Fruit fly (Drosophila melanogaster): ENCODE results near the gene Fum2.

Fum2 gene

dm6 chrX:6703237-6703636 lies 21.7 kb downstream of the Fum2 start (continued):
- no peak for TF ChIP-seq CG6654 (GFP tag; optimal IDR thresholded peaks at IDR 0.05)
- TF ChIP-seq Bgb (GFP tag; IDR thresholded peaks at IDR 0.05; ENCODE audit: partially characterized antibody) = no peak
- TF ChIP-seq ems (GFP tag; optimal IDR thresholded peaks at IDR 0.05) = no peak
- TF ChIP-seq CG11723 (GFP tag; optimal IDR thresholded peaks at IDR 0.05) = no peak
- TF ChIP-seq ci (GFP tag; IDR thresholded peaks at IDR 0.05) = no peak
- TF ChIP-seq CG8359 (GFP tag; optimal IDR thresholded peaks at IDR 0.05; ENCODE audit: borderline replicate concordance) = no peak
- no peak for TF ChIP-seq BtbVII (GFP tag; optimal IDR thresholded peaks at IDR 0.05)
- peak; percentile 44; the same call in 1 of the 3 replicates for TF ChIP-seq CG17361 (GFP tag; IDR thresholded peaks at IDR 0.05)
- no peak for TF ChIP-seq pb (GFP tag; optimal IDR thresholded peaks at IDR 0.05)
- TF ChIP-seq dmrt11E (tag; optimal IDR thresholded peaks at IDR 0.05) = no peak
- no peak for TF ChIP-seq Atf6 (GFP tag; IDR thresholded peaks at IDR 0.05)
- peak; percentile 22 for TF ChIP-seq CG17385 (GFP tag; optimal IDR thresholded peaks at IDR 0.05)
- peak; percentile 8 for TF ChIP-seq phol (tag; optimal IDR thresholded peaks at IDR 0.05)
- no peak for TF ChIP-seq GATAe (GFP tag; conservative IDR thresholded peaks at IDR 0.05)
- TF ChIP-seq yki (optimal IDR thresholded peaks at IDR 0.05) = no peak
- no peak for TF ChIP-seq Ravus (GFP tag; IDR thresholded peaks at IDR 0.05)
- TF ChIP-seq Jarid2 (GFP tag; optimal IDR thresholded peaks at IDR 0.05) = no peak
- TF ChIP-seq peb (GFP tag; IDR thresholded peaks at IDR 0.05) = no peak
- TF ChIP-seq zfh2 (GFP tag; optimal IDR thresholded peaks at IDR 0.05) = no peak
- peak in 1 of 3 experiments; percentile 19 for TF ChIP-seq lola (GFP tag; optimal IDR thresholded peaks at IDR 0.05)
- peak; percentile 18 for TF ChIP-seq gem (tag; optimal IDR thresholded peaks at IDR 0.05)
- TF ChIP-seq trem (tag; optimal IDR thresholded peaks at IDR 0.05) = no peak
- peak in 1 of 2 experiments; percentile 31 for TF ChIP-seq eve (GFP tag; optimal IDR thresholded peaks at IDR 0.05)
- no peak for TF ChIP-seq gsb (GFP tag; IDR thresholded peaks at IDR 0.05)
- no peak for TF ChIP-seq az2 (GFP tag; optimal IDR thresholded peaks at IDR 0.05)
- peak; percentile 22 for TF ChIP-seq Sox100B (GFP tag; optimal IDR thresholded peaks at IDR 0.05)
- TF ChIP-seq Ssrp (tag; optimal IDR thresholded peaks at IDR 0.05) = peak; percentile 5
- no peak for TF ChIP-seq CG17912 (GFP tag; optimal IDR thresholded peaks at IDR 0.05)
- TF ChIP-seq lab (GFP tag; optimal IDR thresholded peaks at IDR 0.05) = no peak

- TF ChIP-seq bsh (GFP tag; optimal IDR thresholded peaks at IDR 0.05) = peak in 1 of 2 experiments; percentile 24
- no peak for TF ChIP-seq vnd (GFP tag; IDR thresholded peaks at IDR 0.05; ENCODE audit: partially characterized antibody)
These were observed 22.4 kb downstream of the Fum2 start for dm6 chrX:6703957-6704356.

DNA sequence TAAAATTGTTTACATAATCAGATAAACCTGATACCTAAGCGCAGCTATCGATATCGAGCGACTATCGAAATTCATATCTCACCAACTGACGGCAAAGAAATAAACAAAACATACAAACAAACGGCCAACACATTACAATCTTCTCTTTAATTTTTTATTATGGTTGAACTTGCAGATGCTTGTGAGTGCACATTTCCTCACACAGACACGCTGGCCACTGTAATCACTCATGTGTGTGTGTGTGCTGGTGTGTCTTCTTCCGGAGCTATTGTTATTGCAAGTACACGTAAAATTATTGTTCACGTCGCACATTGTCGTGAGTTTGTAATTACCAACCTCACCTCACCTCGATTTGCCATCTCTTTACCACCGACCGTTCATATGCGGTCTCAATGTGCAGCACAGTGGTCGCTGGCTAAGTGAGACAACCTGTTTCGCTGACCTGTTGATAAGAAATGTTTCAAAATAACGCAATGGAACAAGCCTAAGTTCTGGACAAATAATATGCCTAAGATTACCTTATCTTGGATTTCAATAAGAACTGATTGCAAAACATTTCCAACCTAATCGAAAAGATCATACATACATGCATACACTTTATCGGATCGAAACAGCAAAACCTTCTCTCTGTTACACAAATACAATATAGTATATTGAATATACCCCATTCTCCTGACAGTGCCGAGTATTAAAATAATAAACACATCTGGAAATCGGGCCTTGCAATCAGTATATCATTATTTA lies 23.7 kb downstream of the Fum2 start:
- TF ChIP-seq ATbp (GFP tag; optimal IDR thresholded peaks at IDR 0.05) (peak; percentile 2), CG2129 (GFP tag; IDR thresholded peaks at IDR 0.05; ENCODE audit: partially characterized antibody) (no peak), CG7357 (GFP tag; IDR thresholded peaks at IDR 0.05) (no peak), grn (GFP tag; optimal IDR thresholded peaks at IDR 0.05) (peak; percentile 52), CG3726 (GFP tag; IDR thresholded peaks at IDR 0.05) (no peak), wek (GFP tag; optimal IDR thresholded peaks at IDR 0.05) (no peak), BEAF-32 (GFP tag; optimal IDR thresholded peaks at IDR 0.05) (no peak), lmd (GFP tag; IDR thresholded peaks at IDR 0.05) (0 out of 2 replicates have a peak, but pooled peaks have one; percentile 4), CG8388 (GFP tag; optimal IDR thresholded peaks at IDR 0.05) (no peak), unpg (GFP tag; optimal IDR thresholded peaks at IDR 0.05) (no peak), CG10979 (tag; optimal IDR thresholded peaks at IDR 0.05) (no peak), sens-2 (GFP tag; IDR thresholded peaks at IDR 0.05) (no peak), bcd (GFP tag; optimal IDR thresholded peaks at IDR 0.05) (no peak), CG11504 (tag; optimal IDR thresholded peaks at IDR 0.05) (peak; percentile 40), tx (GFP tag; optimal IDR thresholded peaks at IDR 0.05) (no peak), phol (tag; optimal IDR thresholded peaks at IDR 0.05) (peak; percentile 19), unc-4 (GFP tag; IDR thresholded peaks at IDR 0.05; ENCODE audit: partially characterized antibody) (no peak), CG30431 (GFP tag; optimal IDR thresholded peaks at IDR 0.05) (no peak)
